Worm (Caenorhabditis elegans) whole organism, midembryonic: ENCODE results near the gene gst-30.
A peak's percentile ranks its signal among the peaks of the same experiment; 100 is the strongest.
"Not testable (repeated sequence)": the region's sequence is repeated elsewhere in the genome, so short reads cannot be mapped to it uniquely, and the experiment has no call there.

ENCODE experiments used
- T22C8.4 ChIP-seq: fragments of 200-800 bp; sonication (Bioruptor generic); IDR thresholded peaks from 2 replicates; pipeline ENCODE4 v1.3.6; 2022; ENCODE audit warnings: missing genetic modification characterization, missing compliant biosample characterization
- cog-1 ChIP-seq: sonication (generic microtip); optimal IDR thresholded peaks from 2 replicates; lab custom pipeline; 2016; ENCODE audit warnings: missing genetic modification characterization, missing compliant biosample characterization
- flt-1 ChIP-seq: fragments of 200-800 bp; sonication (Bioruptor generic); IDR thresholded peaks from 2 replicates; pipeline ENCODE4 v1.3.6; 2022; ENCODE audit warnings: missing genetic modification characterization, missing compliant biosample characterization
- klf-2 ChIP-seq: fragments of 200-800 bp; sonication (Bioruptor generic); conservative IDR thresholded peaks from 2 replicates; pipeline ENCODE4 v1.3.6; 2022; ENCODE audit warnings: missing genetic modification reagents, missing genetic modification characterization, missing compliant biosample characterization
- med-1 ChIP-seq: sonication (generic microtip); optimal IDR thresholded peaks from 2 replicates; lab custom pipeline; 2017; ENCODE audit warnings: missing genetic modification characterization, mild to moderate bottlenecking, missing compliant biosample characterization, antibody characterized with exemption, missing genetic modification reagents; ENCODE audit not compliant: insufficient read depth
- ref-1 ChIP-seq: fragments of 200-800 bp; sonication (Bioruptor generic); conservative IDR thresholded peaks from 2 replicates; pipeline ENCODE4 v1.3.6; 2022; ENCODE audit warnings: missing genetic modification reagents, missing genetic modification characterization, missing compliant biosample characterization
- tab-1 ChIP-seq: fragments of 200-800 bp; sonication (Bioruptor generic); IDR thresholded peaks from 2 replicates; pipeline ENCODE4 v1.3.6; 2022; ENCODE audit warnings: missing genetic modification characterization, missing compliant biosample characterization
- ztf-23 ChIP-seq: fragments of 200-800 bp; sonication (Bioruptor generic); IDR thresholded peaks from 2 replicates; pipeline ENCODE4 v1.3.6; 2022; ENCODE audit warnings: missing genetic modification reagents, missing genetic modification characterization, missing compliant biosample characterization
- ztf-29 ChIP-seq: fragments of 200-800 bp; sonication (Bioruptor generic); IDR thresholded peaks from 2 replicates; pipeline ENCODE4 v1.3.6; 2022; ENCODE audit warnings: missing genetic modification reagents, missing genetic modification characterization, missing compliant biosample characterization

Gene gst-30

ce11 chrII:4941541-4942206 is 6.8 kb upstream of the gst-30 start, which contains the start of gene ZK546.19:
ZK546.19 (plus strand) TSS chrII:4941726.
- no peak for TF ChIP-seq cog-1 (tag; lab: Kevin White, UChicago)
- TF ChIP-seq tab-1 (GFP tag; lab: Robert Waterston, UW) = no peak
- TF ChIP-seq klf-2 (GFP tag; lab: Robert Waterston, UW) = no peak
- no peak for TF ChIP-seq med-1 (GFP tag; lab: Kevin White, UChicago)
- no peak for TF ChIP-seq ref-1
- TF ChIP-seq flt-1 (GFP tag; lab: Robert Waterston, UW) = no peak
- no peak for TF ChIP-seq ztf-23 (GFP tag; lab: Robert Waterston, UW)
- no peak for TF ChIP-seq ztf-29 (GFP tag; lab: Robert Waterston, UW)
- TF ChIP-seq T22C8.4 (GFP tag; lab: Robert Waterston, UW) = no peak

ce11 chrII:4941050-4941449 is 6.2 kb upstream of the gst-30 start, which contains the start of gene cblc-1:
cblc-1 (minus strand) TSS chrII:4941150.
- TF ChIP-seq ztf-23 (GFP tag; lab: Robert Waterston, UW) = no peak
- TF ChIP-seq T22C8.4 (GFP tag; lab: Robert Waterston, UW) = no peak
- TF ChIP-seq tab-1 (GFP tag; lab: Robert Waterston, UW) = no peak
- no peak for TF ChIP-seq flt-1 (GFP tag; lab: Robert Waterston, UW)
- TF ChIP-seq med-1 (GFP tag; lab: Kevin White, UChicago) = no peak
- no peak for TF ChIP-seq ztf-29 (GFP tag; lab: Robert Waterston, UW)

- no peak for TF ChIP-seq ztf-23 (GFP tag; lab: Robert Waterston, UW)
- no peak for TF ChIP-seq ztf-29 (GFP tag; lab: Robert Waterston, UW)
- no peak for TF ChIP-seq klf-2 (GFP tag; lab: Robert Waterston, UW)
- no peak for TF ChIP-seq tab-1 (GFP tag; lab: Robert Waterston, UW)
- no peak for TF ChIP-seq T22C8.4 (GFP tag; lab: Robert Waterston, UW)
- TF ChIP-seq flt-1 (GFP tag; lab: Robert Waterston, UW) = no peak
- no peak for TF ChIP-seq ref-1
- TF ChIP-seq med-1 (GFP tag; lab: Kevin White, UChicago) = no peak
- TF ChIP-seq cog-1 (tag; lab: Kevin White, UChicago) = no peak
These were observed 2.9 kb upstream of the gst-30 start, which contains the start of gene ZK546.4 for ce11 chrII:4937743-4938142. ZK546.4 (plus strand) TSS chrII:4938043.

ce11 chrII:4935518-4935917 is 664 bp upstream of the gst-30 start, which contains the start of gene ZK546.5:
ZK546.5 (plus strand) TSS chrII:4935818.
- no peak for TF ChIP-seq cog-1 (tag; lab: Kevin White, UChicago)
- TF ChIP-seq tab-1 (GFP tag; lab: Robert Waterston, UW) = no peak
- TF ChIP-seq T22C8.4 (GFP tag; lab: Robert Waterston, UW) = no peak
- TF ChIP-seq ref-1 = no peak
- no peak for TF ChIP-seq ztf-29 (GFP tag; lab: Robert Waterston, UW)
- no peak for TF ChIP-seq med-1 (GFP tag; lab: Kevin White, UChicago)
- TF ChIP-seq klf-2 (GFP tag; lab: Robert Waterston, UW) = no peak
- TF ChIP-seq ztf-23 (GFP tag; lab: Robert Waterston, UW) = no peak
- TF ChIP-seq flt-1 (GFP tag; lab: Robert Waterston, UW) = no peak

ce11 chrII:4932727-4933126 is 2.1 kb downstream of the gst-30 start, which contains the start of gene msp-152:
msp-152 (plus strand) TSS chrII:4933027.
- not testable (repeated sequence) for TF ChIP-seq med-1 (GFP tag; lab: Kevin White, UChicago); ztf-23 (GFP tag; lab: Robert Waterston, UW); flt-1 (GFP tag; lab: Robert Waterston, UW)

ce11 chrII:4931286-4931685 is 3.6 kb downstream of the gst-30 start:
- 0 out of 2 replicates have a peak, but pooled peaks have one; percentile 25 for TF ChIP-seq ztf-23 (GFP tag; lab: Robert Waterston, UW)
- no peak for TF ChIP-seq cog-1 (tag; lab: Kevin White, UChicago)

- TF ChIP-seq flt-1 (GFP tag; lab: Robert Waterston, UW) = peak; percentile 75
- TF ChIP-seq tab-1 (GFP tag; lab: Robert Waterston, UW) = peak; percentile 77; the same call in 1 of the 2 replicates
- peak; percentile 49; the same call in 1 of the 2 replicates for TF ChIP-seq ref-1
These were observed 6.5 kb downstream of the gst-30 start for ce11 chrII:4928367-4928766.

- TF ChIP-seq ref-1 (no peak), med-1 (GFP tag; lab: Kevin White, UChicago) (no peak), ztf-29 (GFP tag; lab: Robert Waterston, UW) (no peak), cog-1 (tag; lab: Kevin White, UChicago) (no peak), tab-1 (GFP tag; lab: Robert Waterston, UW) (no peak), klf-2 (GFP tag; lab: Robert Waterston, UW) (no peak), ztf-23 (GFP tag; lab: Robert Waterston, UW) (no peak), T22C8.4 (GFP tag; lab: Robert Waterston, UW) (no peak), flt-1 (GFP tag; lab: Robert Waterston, UW) (no peak)
These were observed 9.6 kb downstream of the gst-30 start, which contains the start of gene aagr-2 for ce11 chrII:4925198-4925764. aagr-2 (minus strand) TSS chrII:4925248.

- no peak for TF ChIP-seq cog-1 (tag; lab: Kevin White, UChicago)
- TF ChIP-seq ref-1 = no peak
- TF ChIP-seq flt-1 (GFP tag; lab: Robert Waterston, UW) = no peak
These were observed 10.1 kb downstream of the gst-30 start for ce11 chrII:4924729-4925128.
